Worm (Caenorhabditis elegans) whole organism, L3 larva: ENCODE measurements around the gene srh-271.

ENCODE experiments used
- R02D3.7 ChIP-seq: fragments of 150-350 bp; optimal IDR thresholded peaks from 2 replicates; lab custom pipeline; 2014; ENCODE audit warnings: missing biosample characterization, missing genetic modification characterization
- aly-2 ChIP-seq: fragments of 150-350 bp; optimal IDR thresholded peaks from 2 replicates; lab custom pipeline; 2014; ENCODE audit warnings: missing biosample characterization, missing genetic modification characterization
- ama-1 ChIP-seq: fragments of 150-350 bp; optimal IDR thresholded peaks from 2 replicates; lab custom pipeline; 2018
- ceh-16 ChIP-seq: sonication (generic microtip); optimal IDR thresholded peaks from 2 replicates; lab custom pipeline; 2017; ENCODE audit warnings: missing biosample characterization, missing genetic modification characterization
- ceh-28 ChIP-seq: fragments of 150-350 bp; optimal IDR thresholded peaks from 2 replicates; lab custom pipeline; 2014; ENCODE audit warnings: missing biosample characterization, missing genetic modification reagents, missing genetic modification characterization
- ceh-82 ChIP-seq: fragments of 150-350 bp; optimal IDR thresholded peaks from 2 replicates; lab custom pipeline; 2014; ENCODE audit warnings: missing biosample characterization, missing genetic modification characterization
- ceh-9 ChIP-seq: sonication (generic microtip); optimal IDR thresholded peaks from 2 replicates; lab custom pipeline; 2018; ENCODE audit warnings: missing biosample characterization, missing genetic modification characterization
- daf-12 ChIP-seq: fragments of 150-350 bp; optimal IDR thresholded peaks from 2 replicates; lab custom pipeline; 2014; ENCODE audit warnings: missing biosample characterization, missing genetic modification reagents, missing genetic modification characterization
- egl-5 ChIP-seq: fragments of 150-350 bp; optimal IDR thresholded peaks from 2 replicates; lab custom pipeline; 2017; ENCODE audit warnings: missing biosample characterization, missing genetic modification reagents, missing genetic modification characterization, inconsistent platforms
- elt-2 ChIP-seq: sonication (generic microtip); optimal IDR thresholded peaks from 2 replicates; lab custom pipeline; 2016; ENCODE audit warnings: missing genetic modification reagents, mild to moderate bottlenecking, missing genetic modification characterization, missing compliant biosample characterization
- elt-3 ChIP-seq, 3 experiments: fragments of 150-350 bp in 1 of 3; sonication (generic microtip) in 2 of 3; optimal IDR thresholded peaks; 2 replicates in 2 of 3; 4 replicates in 1 of 3; lab custom pipeline; 2014 to 2017; ENCODE audit warnings: missing biosample characterization in 3 of 3, missing genetic modification characterization in 3 of 3
- eor-1 ChIP-seq, 2 experiments: fragments of 150-350 bp; optimal IDR thresholded peaks; 2 replicates each; lab custom pipeline; 2014 to 2018; ENCODE audit warnings: missing biosample characterization in 2 of 2, missing genetic modification characterization in 2 of 2
- fkh-2 ChIP-seq: fragments of 150-350 bp; optimal IDR thresholded peaks from 2 replicates; lab custom pipeline; 2014; ENCODE audit warnings: missing biosample characterization, missing genetic modification reagents, missing genetic modification characterization
- hmg-11 ChIP-seq: sonication (generic microtip); optimal IDR thresholded peaks from 2 replicates; lab custom pipeline; 2016; ENCODE audit warnings: missing genetic modification characterization, missing compliant biosample characterization
- jun-1 ChIP-seq: fragments of 150-350 bp; optimal IDR thresholded peaks from 2 replicates; lab custom pipeline; 2014; ENCODE audit warnings: missing biosample characterization, missing genetic modification reagents, missing genetic modification characterization
- lin-15B ChIP-seq: fragments of 150-350 bp; optimal IDR thresholded peaks from 2 replicates; lab custom pipeline; 2014; ENCODE audit warnings: missing biosample characterization, missing genetic modification characterization
- lsy-12 ChIP-seq: sonication (generic microtip); optimal IDR thresholded peaks from 2 replicates; lab custom pipeline; 2016; ENCODE audit warnings: mild to moderate bottlenecking, missing genetic modification characterization, missing compliant biosample characterization
- mdl-1 ChIP-seq: fragments of 150-350 bp; optimal IDR thresholded peaks from 2 replicates; lab custom pipeline; 2014; ENCODE audit warnings: missing biosample characterization, missing genetic modification characterization
- nfya-1 ChIP-seq: sonication (generic microtip); optimal IDR thresholded peaks from 2 replicates; lab custom pipeline; 2017; ENCODE audit warnings: missing genetic modification characterization, mild to moderate bottlenecking, missing compliant biosample characterization, antibody characterized with exemption, moderate library complexity; ENCODE audit not compliant: insufficient read depth
- nhr-11 ChIP-seq: fragments of 150-350 bp; optimal IDR thresholded peaks from 2 replicates; lab custom pipeline; 2014; ENCODE audit warnings: missing biosample characterization, missing genetic modification characterization
- nhr-237 ChIP-seq: fragments of 150-350 bp; optimal IDR thresholded peaks from 2 replicates; lab custom pipeline; 2014; ENCODE audit warnings: missing biosample characterization, missing genetic modification characterization
- nhr-25 ChIP-seq: sonication (generic microtip); optimal IDR thresholded peaks from 2 replicates; lab custom pipeline; 2017; ENCODE audit warnings: missing biosample characterization, missing genetic modification characterization
- nhr-43 ChIP-seq: sonication (generic microtip); optimal IDR thresholded peaks from 2 replicates; lab custom pipeline; 2016; ENCODE audit warnings: mild to moderate bottlenecking, missing genetic modification characterization, missing compliant biosample characterization; ENCODE audit not compliant: poor library complexity, severe bottlenecking
- nhr-67 ChIP-seq: fragments of 150-350 bp; optimal IDR thresholded peaks from 2 replicates; lab custom pipeline; 2014; ENCODE audit warnings: missing biosample characterization, missing genetic modification characterization
- nhr-76 ChIP-seq: fragments of 150-350 bp; sonication (generic microtip); optimal IDR thresholded peaks from 5 replicates; lab custom pipeline; 2014; ENCODE audit warnings: missing biosample characterization, missing genetic modification characterization
- nhr-77 ChIP-seq: fragments of 150-350 bp; optimal IDR thresholded peaks from 2 replicates; lab custom pipeline; 2014; ENCODE audit warnings: missing biosample characterization, missing genetic modification characterization
- pha-4 ChIP-seq: fragments of 150-350 bp; optimal IDR thresholded peaks from 2 replicates; lab custom pipeline; 2014; ENCODE audit warnings: missing biosample characterization, missing genetic modification reagents, missing genetic modification characterization
- pqm-1 ChIP-seq: fragments of 150-350 bp; optimal IDR thresholded peaks from 2 replicates; lab custom pipeline; 2017; ENCODE audit warnings: missing biosample characterization, missing genetic modification characterization, inconsistent platforms
- tbx-2 ChIP-seq: sonication (generic microtip); optimal IDR thresholded peaks from 2 replicates; lab custom pipeline; 2016; ENCODE audit warnings: mild to moderate bottlenecking, missing genetic modification characterization, missing compliant biosample characterization
- unc-62 ChIP-seq: fragments of 150-350 bp; sonication (generic microtip); optimal IDR thresholded peaks from 4 replicates; lab custom pipeline; 2014; ENCODE audit warnings: missing biosample characterization, missing genetic modification reagents, missing genetic modification characterization
- zag-1 ChIP-seq: fragments of 150-350 bp; optimal IDR thresholded peaks from 2 replicates; lab custom pipeline; 2014; ENCODE audit warnings: missing biosample characterization, missing genetic modification characterization
- ztf-11 ChIP-seq: fragments of 150-350 bp; optimal IDR thresholded peaks from 2 replicates; lab custom pipeline; 2014; ENCODE audit warnings: missing biosample characterization, missing genetic modification characterization

Gene srh-271

ce11 chrV:2621879-2622278, at the start of gene srh-271:
Gene srh-271 (minus strand): TSS chrV:2621979.
- TF ChIP-seq eor-1 (tag; optimal IDR thresholded peaks at IDR 0.05; lab: Kevin White, UChicago): no peak
- TF ChIP-seq, all 47 proteins: peak for 0

DNA sequence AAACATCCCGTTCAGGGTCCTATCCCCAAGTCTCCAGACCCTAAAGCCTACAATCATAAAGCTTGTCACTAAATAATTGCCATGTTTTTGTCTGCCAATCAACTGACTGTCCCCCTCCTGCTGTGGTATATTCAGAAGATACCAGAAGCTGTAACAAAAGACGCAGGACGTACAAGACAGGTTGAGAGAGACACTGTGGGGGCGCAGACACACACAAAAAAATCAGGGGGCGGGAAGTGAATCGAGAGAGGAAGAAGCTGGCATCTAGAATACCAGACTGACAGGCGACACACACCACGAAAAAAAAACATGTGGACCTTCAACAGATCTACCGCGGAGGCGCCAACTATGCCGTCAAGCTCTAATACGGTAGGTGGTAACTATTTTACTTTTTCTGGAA, 49.4 kb upstream of the srh-271 start, which contains the start of gene kel-8:
kel-8 (plus strand) TSS at position 301 of the 400 bp plus-strand sequence.
- peak; percentile 53 for TF ChIP-seq nfya-1 (tag; lab: Kevin White, UChicago)
- no peak for TF ChIP-seq ceh-28 (tag; lab: Kevin White, UChicago)
- TF ChIP-seq unc-62 (GFP tag; lab: Kevin White, UChicago): no peak
- TF ChIP-seq nhr-25 (tag; lab: Kevin White, UChicago): peak; percentile 41
- TF ChIP-seq, all 47 proteins: peak for 2

DNA sequence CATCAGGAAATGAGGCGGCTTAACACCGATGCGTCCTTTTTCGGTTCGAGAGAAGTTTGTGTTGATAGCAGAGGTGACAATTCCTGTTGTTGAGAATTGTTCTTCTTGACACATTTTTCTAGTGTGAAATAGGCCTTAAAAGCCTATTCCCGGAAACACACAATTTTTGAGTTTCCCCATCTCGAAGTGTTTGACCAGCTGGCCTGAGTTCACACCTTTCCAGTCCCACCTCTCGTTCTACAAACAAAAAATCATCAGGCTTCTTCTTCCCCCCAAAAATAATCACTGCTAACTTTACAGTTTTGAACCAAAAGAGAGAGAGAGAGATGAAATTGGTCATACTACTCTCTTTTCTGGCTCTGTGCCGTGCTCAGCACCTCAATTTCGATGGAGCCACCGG, 44.8 kb upstream of the srh-271 start, which contains the start of gene W02G9.4:
W02G9.4 (plus strand) TSS at position 301 of the 400 bp plus-strand sequence.
- no peak for TF ChIP-seq jun-1 (tag; lab: Kevin White, UChicago)
- TF ChIP-seq egl-5 (tag; lab: Kevin White, UChicago): no peak
- no peak for TF ChIP-seq pha-4 (tag; lab: Kevin White, UChicago)
- TF ChIP-seq lin-15B (tag; lab: Kevin White, UChicago): no peak
- TF ChIP-seq ceh-82 (tag; lab: Kevin White, UChicago): no peak
- no peak for TF ChIP-seq elt-3 (tag; optimal IDR thresholded peaks at IDR 0.05; lab: Kevin White, UChicago)
- no peak for TF ChIP-seq nhr-77 (tag; lab: Kevin White, UChicago)
- no peak for TF ChIP-seq lsy-12 (tag; lab: Kevin White, UChicago)
- TF ChIP-seq zag-1 (tag; lab: Kevin White, UChicago): no peak
- TF ChIP-seq, all 47 proteins: peak for 0

ce11 chrV:2664525-2665053, 42.8 kb upstream of the srh-271 start, which contains the start of gene ndx-2:
Gene ndx-2 (minus strand): TSS chrV:2665003.
- peak; percentile 14 for TF ChIP-seq lsy-12 (tag; lab: Kevin White, UChicago)
- no peak for TF ChIP-seq ceh-28 (tag; lab: Kevin White, UChicago)

DNA sequence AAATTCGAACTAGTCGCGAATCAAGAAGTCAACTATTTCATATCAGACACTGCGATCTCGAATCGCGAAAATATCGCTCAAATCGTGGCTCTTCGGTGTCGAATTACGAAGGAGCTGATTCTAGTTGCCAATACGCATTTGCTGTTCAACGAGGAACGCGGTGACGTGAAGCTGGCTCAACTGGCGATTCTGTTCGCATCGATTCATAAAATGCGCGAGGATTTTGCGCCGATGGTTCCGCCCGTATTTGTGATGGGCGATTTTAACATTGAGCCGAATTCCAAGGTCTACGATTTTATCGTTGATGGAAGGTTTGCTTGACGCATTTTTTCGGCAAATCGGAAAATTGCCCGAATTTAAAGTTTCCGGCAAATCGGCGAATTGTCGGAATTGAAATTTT, 38.7 kb upstream of the srh-271 start:
- TF ChIP-seq ztf-11: no peak
- no peak for TF ChIP-seq nfya-1 (tag; lab: Kevin White, UChicago)
- TF ChIP-seq elt-2 (tag; lab: Kevin White, UChicago): no peak
- no peak for TF ChIP-seq mdl-1 (tag; lab: Kevin White, UChicago)
- no peak for TF ChIP-seq R02D3.7 (tag; lab: Kevin White, UChicago)
- TF ChIP-seq elt-3 (tag; optimal IDR thresholded peaks at IDR 0.05; lab: Kevin White, UChicago): no peak
- TF ChIP-seq ceh-16 (tag; lab: Kevin White, UChicago): no peak
- no peak for TF ChIP-seq nhr-43
- TF ChIP-seq nhr-11 (tag; lab: Kevin White, UChicago): no peak
- no peak for TF ChIP-seq lin-15B (tag; lab: Kevin White, UChicago)
- TF ChIP-seq aly-2 (tag; lab: Kevin White, UChicago): no peak
- no peak for TF ChIP-seq pqm-1 (tag; lab: Kevin White, UChicago)
- TF ChIP-seq tbx-2 (tag; lab: Kevin White, UChicago): no peak
- TF ChIP-seq, all 47 proteins: peak for 0

DNA sequence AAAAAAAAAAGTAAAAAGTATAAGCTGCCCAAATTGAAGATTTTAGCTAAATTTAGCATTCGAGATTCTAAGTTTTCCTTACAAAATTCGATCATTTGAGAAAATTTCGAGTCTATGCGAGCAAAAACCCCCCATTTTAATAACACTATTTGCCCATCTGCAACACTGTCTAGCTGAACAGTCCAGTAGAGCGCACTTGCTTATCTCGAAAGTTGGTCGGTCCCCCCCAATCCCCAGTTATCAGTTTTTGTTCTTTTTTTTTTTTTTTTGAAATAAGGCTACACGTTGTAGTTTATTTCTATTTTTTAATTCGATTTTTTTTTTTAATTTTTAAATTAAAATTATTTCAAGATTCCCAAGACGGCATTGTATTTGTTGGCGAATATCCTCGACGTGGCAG, 35.9 kb upstream of the srh-271 start:
- TF ChIP-seq ceh-28 (tag; lab: Kevin White, UChicago) (no peak), pha-4 (tag; lab: Kevin White, UChicago) (peak; percentile 39), nfya-1 (tag; lab: Kevin White, UChicago) (peak; percentile 26), pqm-1 (tag; lab: Kevin White, UChicago) (peak; percentile 9), lin-15B (tag; lab: Kevin White, UChicago) (peak; percentile 7), elt-2 (tag; lab: Kevin White, UChicago) (peak; percentile 50)

DNA sequence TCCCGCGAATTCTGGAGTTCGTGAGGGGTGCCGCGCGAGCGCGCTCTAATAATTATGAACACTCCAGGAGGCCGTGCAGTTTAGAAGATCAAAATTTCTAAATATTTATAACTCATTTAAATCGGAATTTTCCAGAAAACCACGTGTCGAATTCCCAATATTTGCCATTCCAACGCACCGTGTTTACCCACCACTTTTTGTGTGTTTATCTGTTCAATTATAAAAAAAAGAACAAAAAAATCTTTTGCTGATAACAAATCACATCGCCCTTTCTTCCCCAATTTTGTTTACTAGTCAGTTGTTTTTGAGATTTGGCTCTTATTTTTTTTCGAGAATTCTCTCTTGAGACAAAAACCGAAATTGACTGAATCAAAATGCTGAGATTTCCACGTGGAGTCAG, 34.4 kb upstream of the srh-271 start:
- no peak for TF ChIP-seq nhr-237 (tag; lab: Kevin White, UChicago)
- TF ChIP-seq hmg-11 (tag; lab: Kevin White, UChicago): no peak
- no peak for TF ChIP-seq nfya-1 (tag; lab: Kevin White, UChicago)
- TF ChIP-seq pqm-1 (tag; lab: Kevin White, UChicago): no peak
- TF ChIP-seq tbx-2 (tag; lab: Kevin White, UChicago): no peak
- TF ChIP-seq ama-1 (lab: Kevin White, UChicago): no peak
- no peak for TF ChIP-seq fkh-2 (tag; lab: Kevin White, UChicago)
- TF ChIP-seq elt-2 (tag; lab: Kevin White, UChicago): peak; percentile 43
- TF ChIP-seq daf-12 (tag; lab: Kevin White, UChicago): no peak
- TF ChIP-seq ceh-9 (tag; lab: Kevin White, UChicago): no peak
- no peak for TF ChIP-seq ceh-16 (tag; lab: Kevin White, UChicago)
- no peak for TF ChIP-seq nhr-67 (tag; lab: Kevin White, UChicago)
- TF ChIP-seq nhr-76 (tag; lab: Kevin White, UChicago): no peak
- TF ChIP-seq pha-4 (tag; lab: Kevin White, UChicago): peak; percentile 78
- TF ChIP-seq, all 47 proteins: peak for 2
